Fruit fly (Drosophila melanogaster): Measurements from ENCODE around the gene Lsd-2.

The Lsd-2 gene

dm6 chrX:15063404-15064062 lies 12.5 kb downstream of the Lsd-2 start, which contains the start of the genes hiw and ND-B18 (continued):
- no peak for TF ChIP-seq CG1529 (GFP tag; optimal IDR thresholded peaks at IDR 0.05)
- no peak for TF ChIP-seq tx (GFP tag; optimal IDR thresholded peaks at IDR 0.05)
- peak; percentile 2 for TF ChIP-seq Hr3 (GFP tag; optimal IDR thresholded peaks at IDR 0.05)
- peak; percentile 47 for TF ChIP-seq CoRest (tag; optimal IDR thresholded peaks at IDR 0.05)
- peak; percentile 12 for TF ChIP-seq Dek (tag; optimal IDR thresholded peaks at IDR 0.05)
- no peak for TF ChIP-seq CG10462 (GFP tag; optimal IDR thresholded peaks at IDR 0.05)
- peak; percentile 9 for TF ChIP-seq Lhr (GFP tag; optimal IDR thresholded peaks at IDR 0.05)
- TF ChIP-seq row (GFP tag; IDR thresholded peaks at IDR 0.05), result peak; percentile 23; the same call in 1 of the 3 replicates
- peak; percentile 36 for TF ChIP-seq Sin3A (optimal IDR thresholded peaks at IDR 0.05)
- TF ChIP-seq CG11723 (GFP tag; optimal IDR thresholded peaks at IDR 0.05), result no peak
- 0 out of 3 replicates have a peak, but pooled peaks have one; percentile 47 for TF ChIP-seq ci (GFP tag; IDR thresholded peaks at IDR 0.05)
- no peak for TF ChIP-seq cato (GFP tag; optimal IDR thresholded peaks at IDR 0.05; ENCODE audit: borderline replicate concordance)
- TF ChIP-seq insv (GFP tag; optimal IDR thresholded peaks at IDR 0.05), result no peak
- TF ChIP-seq Mes4 (GFP tag; optimal IDR thresholded peaks at IDR 0.05), result peak; percentile 33
- TF ChIP-seq inv (GFP tag; IDR thresholded peaks at IDR 0.05; ENCODE audit: partially characterized antibody), result peak; percentile 24; the same call in 1 of the 2 replicates
- no peak for TF ChIP-seq Ada2b (GFP tag; IDR thresholded peaks at IDR 0.05)
- no peak for TF ChIP-seq twi (tag; optimal IDR thresholded peaks at IDR 0.05)
- peak; percentile 67 for TF ChIP-seq HmgZ (tag; optimal IDR thresholded peaks at IDR 0.05)
- TF ChIP-seq amos (GFP tag; IDR thresholded peaks at IDR 0.05; ENCODE audit: partially characterized antibody), result peak; percentile 38; the same call in 1 of the 2 replicates
- TF ChIP-seq Dref (GFP tag; IDR thresholded peaks at IDR 0.05), result peak; percentile 28; the same call in 1 of the 2 replicates
- TF ChIP-seq CG8290 (GFP tag; optimal IDR thresholded peaks at IDR 0.05), result peak; percentile 13
- no peak for TF ChIP-seq CG8290 (tag; optimal IDR thresholded peaks at IDR 0.05)
- TF ChIP-seq Med (GFP tag), result peak; percentile 82
- peak; percentile 23; the same call in 1 of the 2 replicates for TF ChIP-seq CG9932 (GFP tag; IDR thresholded peaks at IDR 0.05)
- TF ChIP-seq Ets65A (GFP tag), result peak; percentile 91
- TF ChIP-seq HHEX (GFP tag; optimal IDR thresholded peaks at IDR 0.05), result peak; percentile 17
- TF ChIP-seq CG16779 (GFP tag; IDR thresholded peaks at IDR 0.05), result no peak
- peak; percentile 70 for TF ChIP-seq MESR4 (GFP tag; optimal IDR thresholded peaks at IDR 0.05)
- TF ChIP-seq Hsf (GFP tag; optimal IDR thresholded peaks at IDR 0.05), result no peak
- TF ChIP-seq slp2 (GFP tag; optimal IDR thresholded peaks at IDR 0.05), result peak; percentile 24
- TF ChIP-seq ewg (GFP tag; optimal IDR thresholded peaks at IDR 0.05), result peak; percentile 4
- TF ChIP-seq B-H2 (GFP tag; optimal IDR thresholded peaks at IDR 0.05), result peak; percentile 43
- TF ChIP-seq dimm (GFP tag; IDR thresholded peaks at IDR 0.05), result no peak
- no peak for TF ChIP-seq Fer2 (tag; optimal IDR thresholded peaks at IDR 0.05)
- TF ChIP-seq CG15696 (tag; optimal IDR thresholded peaks at IDR 0.05), result no peak
- TF ChIP-seq CG4404 (GFP tag; IDR thresholded peaks at IDR 0.05), result no peak
- peak; percentile 83 for TF ChIP-seq pzg (GFP tag; optimal IDR thresholded peaks at IDR 0.05)
- no peak for TF ChIP-seq grn (GFP tag; optimal IDR thresholded peaks at IDR 0.05)
- TF ChIP-seq CG13424 (tag; optimal IDR thresholded peaks at IDR 0.05), result peak; percentile 4
- no peak for TF ChIP-seq CG17612 (GFP tag; IDR thresholded peaks at IDR 0.05)
- peak; percentile 41 for TF ChIP-seq CG30403 (GFP tag; optimal IDR thresholded peaks at IDR 0.05)
- no peak for TF ChIP-seq CG17802 (tag; optimal IDR thresholded peaks at IDR 0.05)
- TF ChIP-seq ranshi (GFP tag; IDR thresholded peaks at IDR 0.05), result 0 out of 2 replicates have a peak, but pooled peaks have one; percentile 15
- TF ChIP-seq so (GFP tag; IDR thresholded peaks at IDR 0.05), result no peak
- TF ChIP-seq tna (GFP tag; IDR thresholded peaks at IDR 0.05; ENCODE audit: partially characterized antibody), result no peak
- TF ChIP-seq gt (GFP tag; IDR thresholded peaks at IDR 0.05), result no peak
- peak; percentile 11 for TF ChIP-seq grau (tag; optimal IDR thresholded peaks at IDR 0.05)
- TF ChIP-seq Gsc (GFP tag; IDR thresholded peaks at IDR 0.05), result no peak
- TF ChIP-seq toy (GFP tag; IDR thresholded peaks at IDR 0.05), result no peak
- TF ChIP-seq CG1602 (GFP tag; optimal IDR thresholded peaks at IDR 0.05), result no peak
- no peak for TF ChIP-seq CG9437 (GFP tag; optimal IDR thresholded peaks at IDR 0.05)
